Worm (Caenorhabditis elegans) whole organism, L4 larva: ENCODE results near the gene Y54F10AM.8.

ENCODE experiments used
- D1046.2 ChIP-seq: fragments of 200-800 bp; sonication (Bioruptor generic); IDR thresholded peaks from 2 replicates; pipeline ENCODE4 v1.3.6; 2022; ENCODE audit warnings: missing genetic modification characterization, missing compliant biosample characterization
- F10B5.3 ChIP-seq: sonication (generic microtip); optimal IDR thresholded peaks from 2 replicates; lab custom pipeline; 2016; ENCODE audit warnings: mild to moderate bottlenecking, missing genetic modification characterization, missing compliant biosample characterization
- F44E2.7 ChIP-seq: fragments of 200-800 bp; sonication (Bioruptor generic); IDR thresholded peaks from 2 replicates; pipeline ENCODE4 v2.1.2; 2022; ENCODE audit warnings: missing genetic modification characterization, missing compliant biosample characterization
- T26A8.4 ChIP-seq: fragments of 200-800 bp; sonication (Bioruptor generic); IDR thresholded peaks from 2 replicates; pipeline ENCODE4 v1.3.6; 2022; ENCODE audit warnings: missing genetic modification characterization, missing compliant biosample characterization
- Y105C5A.15 ChIP-seq: fragments of 200-800 bp; sonication (Bioruptor generic); IDR thresholded peaks from 2 replicates; pipeline ENCODE4 v1.3.6; 2022; ENCODE audit warnings: missing genetic modification characterization, missing compliant biosample characterization
- ZK546.5 ChIP-seq, 2 experiments: sonication (generic microtip); optimal IDR thresholded peaks; 2 replicates each; lab custom pipeline; 2017; ENCODE audit warnings: missing biosample characterization in 2 of 2, missing genetic modification characterization in 2 of 2
- aha-1 ChIP-seq: fragments of 150-350 bp; peaks from one replicate; lab custom pipeline; 2014; ENCODE audit warnings: missing biosample characterization, missing genetic modification characterization
- attf-4 ChIP-seq: sonication (generic microtip); optimal IDR thresholded peaks from 3 replicates; lab custom pipeline; 2017; ENCODE audit warnings: missing biosample characterization, missing genetic modification characterization
- ceh-20 ChIP-seq: fragments of 200-800 bp; sonication (Bioruptor generic); IDR thresholded peaks from 2 replicates; pipeline ENCODE4 v1.3.6; 2022; ENCODE audit warnings: missing genetic modification reagents, missing genetic modification characterization, missing compliant biosample characterization
- ces-1 ChIP-seq: fragments of 150-350 bp; sonication (generic microtip); optimal IDR thresholded peaks from 4 replicates; lab custom pipeline; 2014; ENCODE audit warnings: missing biosample characterization, missing genetic modification reagents, missing genetic modification characterization
- ctbp-1 ChIP-seq: fragments of 200-800 bp; sonication (Bioruptor generic); IDR thresholded peaks from 2 replicates; pipeline ENCODE4 v1.3.6; 2022; ENCODE audit warnings: missing genetic modification reagents, missing genetic modification characterization, missing compliant biosample characterization
- daf-16 ChIP-seq, 3 experiments: sonication (generic microtip); optimal IDR thresholded peaks; 2 replicates each; lab custom pipeline; 2016 to 2017; ENCODE audit warnings: missing genetic modification characterization in 3 of 3, missing genetic modification reagents in 3 of 3, mild to moderate bottlenecking in 2 of 3, missing compliant biosample characterization in 2 of 3, missing biosample characterization in 1 of 3, moderate library complexity in 1 of 3
- daf-19 ChIP-seq: fragments of 200-800 bp; sonication (Bioruptor generic); conservative IDR thresholded peaks from 2 replicates; pipeline ENCODE4 v1.3.6; 2022; ENCODE audit warnings: missing genetic modification characterization, missing compliant biosample characterization
- dmd-8 ChIP-seq: fragments of 200-800 bp; sonication (Bioruptor generic); IDR thresholded peaks from 2 replicates; pipeline ENCODE4 v1.3.6; 2022; ENCODE audit warnings: missing genetic modification characterization, missing compliant biosample characterization
- egl-27 ChIP-seq: sonication (generic microtip); optimal IDR thresholded peaks from 3 replicates; lab custom pipeline; 2017; ENCODE audit warnings: missing biosample characterization, missing genetic modification reagents, missing genetic modification characterization
- fkh-10 ChIP-seq: fragments of 150-350 bp; optimal IDR thresholded peaks from 2 replicates; lab custom pipeline; 2014; ENCODE audit warnings: missing biosample characterization, missing genetic modification reagents, missing genetic modification characterization
- gei-8 ChIP-seq: fragments of 200-800 bp; sonication (Bioruptor generic); optimal IDR thresholded peaks from 2 replicates; lab custom pipeline; 2018; ENCODE audit warnings: mild to moderate bottlenecking, missing genetic modification characterization, missing compliant biosample characterization
- hlh-30 ChIP-seq: sonication (generic microtip); optimal IDR thresholded peaks from 2 replicates; lab custom pipeline; 2017; ENCODE audit warnings: antibody characterized with exemption, mild to moderate bottlenecking, missing genetic modification characterization, missing compliant biosample characterization; ENCODE audit not compliant: insufficient read depth
- hmg-1.1 ChIP-seq: fragments of 200-800 bp; sonication (Bioruptor generic); IDR thresholded peaks from 2 replicates; pipeline ENCODE4 v1.3.6; 2022; ENCODE audit warnings: missing genetic modification reagents, missing genetic modification characterization, missing compliant biosample characterization
- lim-7 ChIP-seq: fragments of 200-800 bp; sonication (Bioruptor generic); IDR thresholded peaks from 2 replicates; pipeline ENCODE4 v1.3.6; 2022; ENCODE audit warnings: missing genetic modification characterization, missing compliant biosample characterization
- lin-39 ChIP-seq: fragments of 150-350 bp; optimal IDR thresholded peaks from 2 replicates; lab custom pipeline; 2014; ENCODE audit warnings: missing biosample characterization, missing genetic modification reagents, missing genetic modification characterization
- lir-3 ChIP-seq: sonication (generic microtip); optimal IDR thresholded peaks from 2 replicates; lab custom pipeline; 2016; ENCODE audit warnings: mild to moderate bottlenecking, missing genetic modification characterization, missing compliant biosample characterization
- lsy-2 ChIP-seq, 2 experiments: fragments of 150-350 bp in 1 of 2; sonication (generic microtip) in 1 of 2; optimal IDR thresholded peaks; 2 replicates each; lab custom pipeline; 2014 to 2017; ENCODE audit warnings: missing biosample characterization in 2 of 2, missing genetic modification characterization in 2 of 2
- madf-5 ChIP-seq, 2 experiments: fragments of 200-800 bp; sonication (Bioruptor generic); IDR thresholded peaks; 2 replicates each; pipeline ENCODE4 v1.3.6; 2022; ENCODE audit warnings: missing compliant biosample characterization in 2 of 2, missing genetic modification characterization in 2 of 2
- mdl-1 ChIP-seq, 2 experiments: fragments of 150-350 bp in 1 of 2; sonication (generic microtip) in 1 of 2; optimal IDR thresholded peaks; 2 replicates each; lab custom pipeline; 2014 to 2017; ENCODE audit warnings: missing biosample characterization in 2 of 2, missing genetic modification characterization in 2 of 2
- mep-1 ChIP-seq: fragments of 150-350 bp; sonication (generic microtip); optimal IDR thresholded peaks from 3 replicates; lab custom pipeline; 2014; ENCODE audit warnings: missing biosample characterization, missing genetic modification characterization
- mes-2 ChIP-seq: sonication (generic microtip); optimal IDR thresholded peaks from 2 replicates; lab custom pipeline; 2016; ENCODE audit warnings: missing genotype, mild to moderate bottlenecking, missing genetic modification characterization, missing compliant biosample characterization; ENCODE audit not compliant: poor library complexity, severe bottlenecking
- nhr-10 ChIP-seq: fragments of 150-350 bp; optimal IDR thresholded peaks from 2 replicates; lab custom pipeline; 2014; ENCODE audit warnings: missing biosample characterization, missing genetic modification characterization
- nhr-102 ChIP-seq: sonication (generic microtip); optimal IDR thresholded peaks from 2 replicates; lab custom pipeline; 2016; ENCODE audit warnings: mild to moderate bottlenecking, missing genetic modification characterization, moderate library complexity, missing compliant biosample characterization
- nhr-11 ChIP-seq: fragments of 150-350 bp; optimal IDR thresholded peaks from 2 replicates; lab custom pipeline; 2014; ENCODE audit warnings: missing biosample characterization, missing genetic modification characterization
- nhr-25 ChIP-seq: sonication (generic microtip); optimal IDR thresholded peaks from 2 replicates; lab custom pipeline; 2017; ENCODE audit warnings: missing genetic modification characterization, mild to moderate bottlenecking, missing compliant biosample characterization, antibody characterized with exemption, moderate library complexity, borderline replicate concordance; ENCODE audit not compliant: insufficient read depth
- nhr-76 ChIP-seq: fragments of 150-350 bp; optimal IDR thresholded peaks from 2 replicates; lab custom pipeline; 2014; ENCODE audit warnings: missing biosample characterization, missing genetic modification characterization
- nhr-77 ChIP-seq: fragments of 150-350 bp; optimal IDR thresholded peaks from 2 replicates; lab custom pipeline; 2014; ENCODE audit warnings: missing biosample characterization, missing genetic modification characterization
- pha-4 ChIP-seq, 2 experiments: fragments of 150-350 bp in 1 of 2; fragments of 200-800 bp in 1 of 2; sonication (Bioruptor generic) in 1 of 2; IDR thresholded peaks in 1 of 2; optimal IDR thresholded peaks in 1 of 2; 2 replicates each; pipeline versions ENCODE4 v1.3.6 to Lab custom; 2014 to 2022; ENCODE audit warnings: missing genetic modification characterization in 2 of 2, missing genetic modification reagents in 2 of 2, missing biosample characterization in 1 of 2, missing compliant biosample characterization in 1 of 2
- php-3 ChIP-seq: fragments of 200-800 bp; sonication (Bioruptor generic); IDR thresholded peaks from 2 replicates; pipeline ENCODE4 v1.3.6; 2022; ENCODE audit warnings: missing genetic modification reagents, missing genetic modification characterization, missing compliant biosample characterization
- pqm-1 ChIP-seq: sonication (generic microtip); optimal IDR thresholded peaks from 2 replicates; lab custom pipeline; 2017; ENCODE audit warnings: missing biosample characterization, missing genetic modification characterization
- set-16 ChIP-seq: fragments of 200-800 bp; sonication (Bioruptor generic); IDR thresholded peaks from 2 replicates; pipeline ENCODE4 v1.3.6; 2022; ENCODE audit warnings: missing genetic modification reagents, missing genetic modification characterization, missing compliant biosample characterization
- snpc-1.2 ChIP-seq: fragments of 200-800 bp; sonication (Bioruptor generic); IDR thresholded peaks from 2 replicates; pipeline ENCODE4 v1.3.6; 2022; ENCODE audit warnings: missing genetic modification reagents, missing genetic modification characterization, missing compliant biosample characterization
- snpc-4 ChIP-seq: fragments of 150-350 bp; optimal IDR thresholded peaks from 2 replicates; lab custom pipeline; 2014; ENCODE audit warnings: missing biosample characterization, missing genetic modification characterization
- spr-3 ChIP-seq: fragments of 200-800 bp; sonication (Bioruptor generic); optimal IDR thresholded peaks from 2 replicates; lab custom pipeline; 2018; ENCODE audit warnings: mild to moderate bottlenecking, missing genetic modification characterization, missing compliant biosample characterization
- unc-130 ChIP-seq: sonication (generic microtip); optimal IDR thresholded peaks from 2 replicates; lab custom pipeline; 2016; ENCODE audit warnings: missing genetic modification reagents, missing genetic modification characterization, missing compliant biosample characterization
- unc-62 ChIP-seq, 3 experiments: fragments of 150-350 bp in 1 of 3; sonication (generic microtip); optimal IDR thresholded peaks in 2 of 3; peaks in 1 of 3; 1 replicate in 1 of 3; 2 replicates in 2 of 3; lab custom pipeline; 2014 to 2017; ENCODE audit warnings: missing biosample characterization in 3 of 3, missing genetic modification characterization in 3 of 3, missing genetic modification reagents in 3 of 3, missing genotype in 1 of 3
- zag-1 ChIP-seq: fragments of 150-350 bp; optimal IDR thresholded peaks from 2 replicates; lab custom pipeline; 2014; ENCODE audit warnings: missing biosample characterization, missing genetic modification characterization
- zfp-3 ChIP-seq: fragments of 200-800 bp; sonication (Bioruptor generic); conservative IDR thresholded peaks from 2 replicates; pipeline ENCODE4 v1.3.6; 2022; ENCODE audit warnings: missing genetic modification reagents, missing genetic modification characterization, missing compliant biosample characterization
- zip-11 ChIP-seq: fragments of 200-800 bp; sonication (Bioruptor generic); IDR thresholded peaks from 2 replicates; pipeline ENCODE4 v1.3.6; 2022; ENCODE audit warnings: missing genetic modification characterization, missing compliant biosample characterization
- ztf-7 ChIP-seq: fragments of 150-350 bp; optimal IDR thresholded peaks from 2 replicates; lab custom pipeline; 2014; ENCODE audit warnings: missing biosample characterization, missing genetic modification characterization

Gene Y54F10AM.8

DNA sequence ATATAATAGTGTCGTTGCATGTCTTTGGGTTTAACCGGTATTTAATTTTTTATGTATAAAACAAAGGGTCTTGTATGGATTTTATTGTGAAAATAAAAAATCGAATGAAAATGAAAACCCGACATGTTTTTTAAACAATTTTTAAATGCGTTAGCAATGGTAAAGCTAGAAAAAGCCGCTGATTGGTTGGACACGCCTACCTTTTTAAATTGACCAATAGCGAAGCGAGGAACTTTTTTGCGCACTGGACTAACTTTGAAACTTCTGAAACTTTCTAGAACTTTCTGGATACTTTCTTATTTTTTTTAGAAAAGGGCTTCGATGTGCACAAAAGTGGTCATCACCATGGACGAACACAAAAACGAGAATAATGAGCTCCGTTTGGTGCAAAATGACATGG, 38.5 kb upstream of the Y54F10AM.8 start:
- TF ChIP-seq unc-62 (GFP tag; optimal IDR thresholded peaks at IDR 0.05 in 1 of 2; lab: Kevin White, UChicago) (no peak), unc-62 (tag; optimal IDR thresholded peaks at IDR 0.05; lab: Kevin White, UChicago) (no peak), snpc-4 (tag; lab: Kevin White, UChicago) (no peak), nhr-10 (tag; lab: Kevin White, UChicago) (no peak), gei-8 (no peak), zfp-3 (GFP tag; lab: Robert Waterston, UW) (no peak), unc-130 (GFP tag; lab: Kevin White, UChicago) (no peak), lim-7 (GFP tag; lab: Robert Waterston, UW) (no peak), daf-16 (GFP tag; optimal IDR thresholded peaks at IDR 0.05; lab: Kevin White, UChicago) (no peak), daf-16 (tag; optimal IDR thresholded peaks at IDR 0.05; lab: Kevin White, UChicago) (no peak), mep-1 (no peak), madf-5 (GFP tag; IDR thresholded peaks at IDR 0.05; lab: Robert Waterston, UW) (no peak), ceh-20 (GFP tag; lab: Robert Waterston, UW) (no peak)

DNA sequence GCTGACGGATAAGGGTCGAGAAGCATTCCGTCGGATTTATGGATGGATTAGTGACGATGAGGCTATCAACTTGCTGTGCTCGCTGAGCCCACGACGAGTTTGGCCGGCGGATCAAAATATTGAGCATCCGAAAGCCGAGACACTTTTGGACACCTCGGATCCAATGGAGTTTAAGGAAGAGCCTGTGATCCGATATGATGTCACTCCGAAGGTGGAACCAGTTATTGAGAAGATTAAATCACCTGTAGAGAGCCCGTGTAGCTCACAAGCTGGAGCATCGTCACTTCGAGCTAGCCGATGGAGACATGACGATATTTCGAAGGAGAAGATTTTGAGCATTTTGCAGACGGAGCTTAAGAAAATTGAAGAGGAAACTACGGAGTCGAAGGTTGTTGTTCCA, 32.7 kb upstream of the Y54F10AM.8 start:
- TF ChIP-seq aha-1 (tag; lab: Kevin White, UChicago) (peak; percentile 93), nhr-102 (tag; lab: Kevin White, UChicago) (no peak)
- TF ChIP-seq, all 104 proteins: peak for 1

DNA sequence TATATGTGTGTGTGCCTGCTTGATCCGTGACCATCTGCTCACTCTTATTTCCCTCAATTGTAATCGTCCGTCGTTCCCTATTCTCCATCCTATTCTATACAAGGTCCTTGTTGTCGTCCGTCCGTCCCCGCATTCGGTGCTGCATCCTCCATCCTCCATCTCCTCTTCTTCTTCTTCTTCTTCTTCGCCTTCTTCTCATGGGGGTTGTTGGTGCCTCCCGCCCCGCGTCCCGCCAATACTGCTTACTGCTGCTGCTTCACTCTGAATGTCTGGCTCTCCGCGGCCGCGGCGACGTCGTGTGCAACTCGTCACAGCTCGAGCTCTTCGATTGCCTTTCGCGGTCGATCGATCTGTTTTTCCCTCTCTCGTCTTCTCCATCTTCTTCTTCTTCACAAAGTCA, 27.4 kb upstream of the Y54F10AM.8 start:
- no peak for TF ChIP-seq D1046.2 (GFP tag; lab: Robert Waterston, UW)
- no peak for TF ChIP-seq daf-19 (GFP tag; lab: Robert Waterston, UW)
- TF ChIP-seq unc-62 (GFP tag; optimal IDR thresholded peaks at IDR 0.05 in 1 of 2; lab: Kevin White, UChicago), result peak in 1 of 2 experiments; percentile 25
- TF ChIP-seq unc-62 (tag; optimal IDR thresholded peaks at IDR 0.05; lab: Kevin White, UChicago), result no peak
- TF ChIP-seq lin-39 (tag; lab: Kevin White, UChicago), result no peak
- no peak for TF ChIP-seq F10B5.3 (tag; lab: Kevin White, UChicago)
- TF ChIP-seq attf-4 (tag; lab: Kevin White, UChicago), result no peak
- no peak for TF ChIP-seq nhr-11
- TF ChIP-seq pqm-1 (tag; lab: Kevin White, UChicago), result no peak
- peak; percentile 59 for TF ChIP-seq hmg-1.1 (GFP tag; lab: Robert Waterston, UW)
- no peak for TF ChIP-seq nhr-77 (tag; lab: Kevin White, UChicago)
- TF ChIP-seq fkh-10 (GFP tag; lab: Kevin White, UChicago), result peak; percentile 57
- no peak for TF ChIP-seq ztf-7
- TF ChIP-seq T26A8.4 (GFP tag; lab: Robert Waterston, UW), result no peak
- no peak for TF ChIP-seq lir-3 (tag; lab: Kevin White, UChicago)
- TF ChIP-seq zag-1 (tag; lab: Kevin White, UChicago), result no peak
- peak; percentile 33 for TF ChIP-seq mes-2 (tag; lab: Kevin White, UChicago)
- no peak for TF ChIP-seq F44E2.7 (GFP tag; lab: Robert Waterston, UW)
- no peak for TF ChIP-seq nhr-76 (tag; lab: Kevin White, UChicago)
- peak; percentile 73 for TF ChIP-seq hlh-30 (tag; lab: Kevin White, UChicago)
- no peak for TF ChIP-seq ctbp-1 (GFP tag; lab: Robert Waterston, UW)
- no peak for TF ChIP-seq php-3
- no peak for TF ChIP-seq ces-1 (GFP tag; lab: Kevin White, UChicago)
- TF ChIP-seq zip-11 (GFP tag; lab: Robert Waterston, UW), result no peak
- TF ChIP-seq set-16 (GFP tag; lab: Robert Waterston, UW), result peak; percentile 93
- TF ChIP-seq nhr-25, result no peak
- no peak for TF ChIP-seq ZK546.5 (tag; optimal IDR thresholded peaks at IDR 0.05; lab: Kevin White, UChicago)
- TF ChIP-seq mdl-1 (tag; optimal IDR thresholded peaks at IDR 0.05; lab: Kevin White, UChicago), result peak in 1 of 2 experiments; percentile 19
- peak; percentile 74 for TF ChIP-seq aha-1 (tag; lab: Kevin White, UChicago)
- no peak for TF ChIP-seq egl-27 (tag; lab: Kevin White, UChicago)
- no peak for TF ChIP-seq snpc-1.2 (GFP tag; lab: Robert Waterston, UW)
- peak; percentile 11 to 56 for TF ChIP-seq lsy-2 (tag; optimal IDR thresholded peaks at IDR 0.05; lab: Kevin White, UChicago)
- no peak for TF ChIP-seq unc-130 (GFP tag; lab: Kevin White, UChicago)
- TF ChIP-seq zfp-3 (GFP tag; lab: Robert Waterston, UW), result no peak
- no peak for TF ChIP-seq Y105C5A.15 (GFP tag; lab: Robert Waterston, UW)
- no peak for TF ChIP-seq dmd-8 (GFP tag; lab: Robert Waterston, UW)
- no peak for TF ChIP-seq spr-3 (GFP tag; lab: Kevin White, UChicago)
- no peak; the same call in 1 of the 2 replicates for TF ChIP-seq pha-4 (GFP tag; IDR thresholded peaks at IDR 0.05; lab: Robert Waterston, UW)
- no peak for TF ChIP-seq pha-4 (tag; optimal IDR thresholded peaks at IDR 0.05; lab: Kevin White, UChicago)
- no peak for TF ChIP-seq nhr-102 (tag; lab: Kevin White, UChicago)
